Fruit fly (Drosophila melanogaster) whole organism, adult: Measurements from ENCODE around the gene AsnS.
A peak's percentile ranks its signal among the peaks of the same experiment; 100 is the strongest.

Experiments
- CG11617 ChIP-seq: fragments of 200-800 bp; sonication (Bioruptor generic); optimal IDR thresholded peaks from 2 replicates; lab custom pipeline; 2017; ENCODE audit warnings: mild to moderate bottlenecking, missing biosample characterization, missing genetic modification reagents, missing genetic modification characterization
- CG12768 ChIP-seq: fragments of 200-800 bp; sonication (Bioruptor generic); optimal IDR thresholded peaks from 2 replicates; lab custom pipeline; 2017; ENCODE audit warnings: missing biosample characterization, missing genetic modification characterization, mild to moderate bottlenecking, moderate library complexity, missing genetic modification reagents
- CG14711 ChIP-seq: fragments of 200-800 bp; sonication (Bioruptor generic); optimal IDR thresholded peaks from 2 replicates; lab custom pipeline; 2018; ENCODE audit warnings: missing biosample characterization, mild to moderate bottlenecking, missing genetic modification characterization, moderate library complexity
- CG1620 ChIP-seq: fragments of 200-800 bp; sonication (Bioruptor generic); optimal IDR thresholded peaks from 2 replicates; lab custom pipeline; 2016; ENCODE audit warnings: missing biosample characterization, missing genetic modification characterization
- CG33017 ChIP-seq: fragments of 200-800 bp; sonication (Bioruptor generic); optimal IDR thresholded peaks from 2 replicates; lab custom pipeline; 2018; ENCODE audit warnings: missing biosample characterization, mild to moderate bottlenecking, missing genetic modification characterization, moderate library complexity
- CG5204 ChIP-seq: fragments of 200-800 bp; sonication (Bioruptor generic); optimal IDR thresholded peaks from 2 replicates; lab custom pipeline; 2016; ENCODE audit warnings: missing biosample characterization, missing genetic modification characterization
- CG7045 ChIP-seq: fragments of 200-800 bp; sonication (Bioruptor generic); optimal IDR thresholded peaks from 2 replicates; lab custom pipeline; 2017; ENCODE audit warnings: missing biosample characterization, mild to moderate bottlenecking, missing genetic modification characterization
- CG7101 ChIP-seq: fragments of 200-800 bp; sonication (Bioruptor generic); optimal IDR thresholded peaks from 2 replicates; lab custom pipeline; 2018; ENCODE audit warnings: missing biosample characterization, mild to moderate bottlenecking, missing genetic modification characterization, moderate library complexity
- Clk ChIP-seq: fragments of 200-800 bp; sonication (Bioruptor generic); optimal IDR thresholded peaks from 2 replicates; lab custom pipeline; 2017; ENCODE audit warnings: missing biosample characterization, missing genetic modification characterization
- Crg-1 ChIP-seq: fragments of 200-800 bp; sonication (Bioruptor generic); optimal IDR thresholded peaks from 2 replicates; lab custom pipeline; 2016; ENCODE audit warnings: missing biosample characterization, missing genetic modification characterization
- Hr96 ChIP-seq: fragments of 200-800 bp; sonication (Bioruptor generic); optimal IDR thresholded peaks from 2 replicates; lab custom pipeline; 2016; ENCODE audit warnings: missing biosample characterization, missing genetic modification characterization
- Mnt ChIP-seq: fragments of 200-800 bp; sonication (Bioruptor generic); optimal IDR thresholded peaks from 2 replicates; lab custom pipeline; 2016; ENCODE audit warnings: missing biosample characterization, mild to moderate bottlenecking, missing genetic modification characterization
- bab1 ChIP-seq: fragments of 200-800 bp; sonication (Bioruptor generic); optimal IDR thresholded peaks from 3 replicates; lab custom pipeline; 2019; ENCODE audit warnings: missing biosample characterization, mild to moderate bottlenecking, missing genetic modification characterization, moderate library complexity
- cic ChIP-seq: fragments of 200-800 bp; sonication (Bioruptor generic); optimal IDR thresholded peaks from 2 replicates; lab custom pipeline; 2017; ENCODE audit warnings: missing biosample characterization, mild to moderate bottlenecking, missing genetic modification characterization, moderate library complexity
- cnc ChIP-seq, 2 experiments: fragments of >200 bp; optimal IDR thresholded peaks; 2 replicates each; lab custom pipeline; 2017
- kay ChIP-seq: fragments of 200-800 bp; sonication (Bioruptor generic); peaks from one replicate; lab custom pipeline; 2016; ENCODE audit warnings: missing biosample characterization, missing genetic modification characterization, borderline replicate concordance
- ovo ChIP-seq: fragments of 200-800 bp; sonication (Bioruptor generic); optimal IDR thresholded peaks from 2 replicates; lab custom pipeline; 2016; ENCODE audit warnings: missing biosample characterization, missing genetic modification characterization
- pad ChIP-seq: fragments of 200-800 bp; sonication (Bioruptor generic); optimal IDR thresholded peaks from 3 replicates; lab custom pipeline; 2017; ENCODE audit warnings: missing biosample characterization, missing genetic modification characterization, mild to moderate bottlenecking, moderate library complexity, missing genetic modification reagents
- tj ChIP-seq: fragments of 200-800 bp; sonication (Bioruptor generic); optimal IDR thresholded peaks from 3 replicates; lab custom pipeline; 2017; ENCODE audit warnings: missing biosample characterization, mild to moderate bottlenecking, missing genetic modification characterization, moderate library complexity
- toe ChIP-seq: fragments of 200-800 bp; sonication (Bioruptor generic); optimal IDR thresholded peaks from 2 replicates; lab custom pipeline; 2016; ENCODE audit warnings: missing biosample characterization, missing genetic modification characterization

Gene AsnS

DNA sequence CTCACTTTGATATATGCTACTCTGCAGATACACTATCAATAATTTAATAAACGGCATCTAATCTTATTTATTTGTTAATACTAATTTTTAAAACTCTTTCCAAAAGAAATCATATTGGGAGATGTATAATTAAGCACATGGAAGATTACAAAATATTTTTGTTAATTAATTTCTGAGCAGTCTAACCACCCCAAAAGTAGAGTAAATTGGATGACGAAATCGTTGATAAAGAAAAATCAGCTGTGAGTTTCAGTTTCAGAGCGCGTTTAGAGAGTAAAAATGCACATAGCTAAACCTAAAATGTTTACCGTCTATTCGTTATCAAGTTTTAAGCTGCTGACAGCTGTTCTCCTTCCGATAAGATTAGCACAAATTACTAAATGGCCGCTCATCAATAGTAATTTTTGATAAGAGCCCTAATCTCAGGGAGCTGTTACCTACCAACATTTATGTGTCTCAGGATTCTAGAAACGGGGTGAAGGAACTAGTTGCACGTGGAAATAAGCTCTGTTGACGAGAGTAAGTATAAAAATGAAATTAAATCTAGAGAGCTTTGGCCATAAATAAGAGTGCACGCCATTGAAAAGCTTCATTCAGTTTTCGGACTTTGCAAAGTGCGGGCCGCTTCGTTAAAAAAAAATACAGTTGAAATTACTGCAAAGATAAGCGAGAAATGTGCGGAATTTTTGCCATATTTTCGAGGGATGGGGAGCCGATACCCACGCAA lies at the start of gene AsnS, which contains the start of gene chb:
TSS of gene AsnS (plus strand) at position 592 of the 727 bp plus-strand sequence.
TSS of gene chb (plus strand) at position 327 of the 727 bp plus-strand sequence.
- TF ChIP-seq CG14711 (tag; lab: Kevin White, UChicago) (peak; percentile 90), CG7045 (peak; percentile 43), ovo (peak; percentile 69), CG11617 (peak; percentile 42), tj (GFP tag; lab: Kevin White, UChicago) (peak; percentile 86), bab1 (GFP tag; lab: Kevin White, UChicago) (peak; percentile 93), CG7101 (peak; percentile 89), kay (GFP tag; lab: Kevin White, UChicago) (peak; percentile 91), toe (no peak), cnc (optimal IDR thresholded peaks at IDR 0.05; lab: Kevin White, UChicago) (no peak), Mnt (GFP tag; lab: Kevin White, UChicago) (peak; percentile 92), cic (GFP tag; lab: Kevin White, UChicago) (peak; percentile 94), CG5204 (GFP tag; lab: Kevin White, UChicago) (no peak), Crg-1 (no peak), CG33017 (tag; lab: Kevin White, UChicago) (peak; percentile 91), CG12768 (GFP tag; lab: Kevin White, UChicago) (peak; percentile 28), CG1620 (GFP tag; lab: Kevin White, UChicago) (no peak), Clk (GFP tag; lab: Kevin White, UChicago) (no peak)

DNA sequence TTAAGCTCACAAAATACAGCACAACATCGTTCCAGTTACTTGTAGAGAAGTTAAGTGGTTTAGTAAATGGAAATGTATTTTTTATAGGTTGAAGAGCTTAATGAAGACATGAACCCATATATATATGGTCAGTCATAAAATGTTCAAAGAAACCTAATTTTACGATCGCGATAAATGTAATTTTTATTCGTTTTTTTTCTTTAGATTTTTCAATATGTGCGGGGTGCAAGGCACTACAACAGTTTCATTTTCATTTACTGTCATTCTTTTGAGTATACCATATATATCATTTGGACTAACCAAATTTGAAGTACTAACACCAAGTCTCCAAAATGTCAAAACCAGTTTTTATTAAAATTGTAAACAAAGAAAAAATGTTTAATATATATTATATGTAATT lies 49.5 kb upstream of the AsnS start, which contains the start of gene CG33284:
TSS of gene CG33284 (plus strand) at position 301 of the 400 bp plus-strand sequence.
- TF ChIP-seq CG5204 (GFP tag; lab: Kevin White, UChicago) (no peak), cnc (optimal IDR thresholded peaks at IDR 0.05; lab: Kevin White, UChicago) (no peak), CG11617 (no peak), kay (GFP tag; lab: Kevin White, UChicago) (no peak), bab1 (GFP tag; lab: Kevin White, UChicago) (no peak), CG7045 (no peak), CG7101 (no peak), CG12768 (GFP tag; lab: Kevin White, UChicago) (no peak), Hr96 (no peak), CG33017 (tag; lab: Kevin White, UChicago) (no peak), ovo (no peak), cic (GFP tag; lab: Kevin White, UChicago) (no peak), pad (GFP tag; lab: Kevin White, UChicago) (no peak), tj (GFP tag; lab: Kevin White, UChicago) (no peak), toe (no peak), CG1620 (GFP tag; lab: Kevin White, UChicago) (no peak)

DNA sequence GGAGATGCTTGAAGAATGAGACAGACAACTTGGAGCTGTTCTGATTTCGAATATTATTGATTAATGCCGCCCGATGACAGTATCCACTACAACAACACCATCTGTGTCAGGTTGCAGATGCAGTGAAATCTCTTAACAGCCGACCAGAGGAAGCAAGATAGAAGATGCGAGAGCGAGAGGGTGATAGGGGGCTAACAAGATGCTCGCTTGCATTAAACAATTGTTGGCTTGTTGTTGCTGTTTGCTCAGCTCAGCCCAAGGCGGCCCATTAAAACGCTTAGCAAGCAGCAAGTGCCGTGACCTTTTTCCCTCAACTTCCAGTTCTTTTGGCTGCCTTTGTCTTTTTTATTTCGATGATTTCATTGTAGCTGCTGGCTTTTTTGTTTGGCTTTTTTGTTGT lies 43.2 kb upstream of the AsnS start:
- TF ChIP-seq tj (GFP tag; lab: Kevin White, UChicago) (peak; percentile 63), CG5204 (GFP tag; lab: Kevin White, UChicago) (no peak), CG7045 (no peak), CG11617 (no peak)

DNA sequence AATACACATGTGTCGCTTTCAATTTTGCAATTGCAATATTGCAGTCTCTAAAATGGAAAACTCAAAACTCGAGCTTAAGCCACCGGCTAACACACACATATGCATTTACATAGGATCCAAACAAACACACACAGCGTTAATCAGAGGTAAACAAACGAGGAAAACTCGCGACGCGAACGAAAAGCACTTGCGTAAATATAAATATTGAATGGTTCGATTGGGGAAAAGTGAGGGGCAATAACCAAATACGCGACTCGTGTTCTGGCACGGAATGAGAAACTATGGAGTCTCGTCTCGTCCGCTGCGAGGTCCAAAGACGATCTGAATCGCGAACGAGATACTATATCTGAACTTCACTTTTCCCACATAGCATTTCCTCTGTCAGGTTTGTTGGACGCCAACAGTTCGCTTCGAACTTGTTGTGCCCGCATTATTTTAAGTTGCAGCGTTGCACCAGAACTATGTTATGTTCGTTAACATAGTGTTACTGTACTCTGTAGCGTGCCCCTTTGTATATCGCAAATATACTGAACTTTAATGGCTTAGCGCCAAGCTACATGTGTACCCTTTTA lies 42.0 kb upstream of the AsnS start, which contains the start of gene ko:
TSS of gene ko (minus strand) at position 321 of the 572 bp plus-strand sequence.
- peak; percentile 19 for TF ChIP-seq tj (GFP tag; lab: Kevin White, UChicago)
- no peak for TF ChIP-seq Crg-1
- peak; percentile 34 for TF ChIP-seq kay (GFP tag; lab: Kevin White, UChicago)

DNA sequence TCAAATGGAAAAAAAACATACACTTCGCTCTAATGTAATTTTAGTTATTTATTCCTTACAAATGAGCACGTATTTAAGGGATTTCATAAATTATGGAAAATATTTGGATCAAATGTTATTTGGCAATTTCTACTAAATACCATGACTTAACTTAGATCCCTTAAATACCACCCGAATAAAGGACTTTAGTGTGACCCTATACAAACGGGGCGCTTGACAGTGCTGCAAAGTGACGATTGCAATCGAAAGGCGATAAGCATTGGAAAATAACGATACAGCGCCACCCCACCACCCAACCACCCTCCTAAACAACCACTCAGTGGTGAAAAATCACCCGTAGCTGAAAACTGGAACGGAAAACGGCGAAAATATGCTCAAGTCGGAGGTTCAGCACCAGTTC lies 41.5 kb upstream of the AsnS start, which contains the start of gene ICA69:
TSS of gene ICA69 (plus strand) at position 20 of the 400 bp plus-strand sequence.
- TF ChIP-seq CG7045 (no peak), CG33017 (tag; lab: Kevin White, UChicago) (no peak), cic (GFP tag; lab: Kevin White, UChicago) (no peak), Mnt (GFP tag; lab: Kevin White, UChicago) (no peak), CG5204 (GFP tag; lab: Kevin White, UChicago) (no peak), CG7101 (no peak), Clk (GFP tag; lab: Kevin White, UChicago) (no peak), bab1 (GFP tag; lab: Kevin White, UChicago) (no peak), CG12768 (GFP tag; lab: Kevin White, UChicago) (no peak), pad (GFP tag; lab: Kevin White, UChicago) (no peak), Crg-1 (no peak), toe (no peak)

DNA sequence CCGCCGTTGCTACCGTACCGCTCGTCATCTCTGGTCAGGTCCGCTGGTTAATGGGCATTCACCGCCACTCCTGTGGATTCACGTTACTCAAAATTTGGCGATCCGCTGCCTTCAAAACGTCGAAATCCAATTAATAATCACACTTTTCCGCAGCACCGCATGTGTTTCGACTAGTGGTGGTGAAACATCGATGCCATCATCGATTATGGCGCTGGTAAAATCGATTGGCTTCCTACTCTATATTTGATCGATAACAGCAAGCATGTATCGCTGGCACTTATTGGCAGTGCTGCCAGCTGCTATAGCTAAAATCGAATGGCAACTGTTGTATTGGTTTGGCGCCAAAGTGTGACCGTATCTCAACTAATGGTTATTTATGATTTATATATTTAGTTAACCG lies 37.1 kb upstream of the AsnS start:
- TF ChIP-seq tj (GFP tag; lab: Kevin White, UChicago) (peak; percentile 5), Crg-1 (no peak), Clk (GFP tag; lab: Kevin White, UChicago) (no peak), CG12768 (GFP tag; lab: Kevin White, UChicago) (no peak), bab1 (GFP tag; lab: Kevin White, UChicago) (peak; percentile 62), CG33017 (tag; lab: Kevin White, UChicago) (no peak), CG7101 (peak; percentile 53), cic (GFP tag; lab: Kevin White, UChicago) (peak; percentile 21), ovo (peak; percentile 44), Hr96 (peak; percentile 22), CG14711 (tag; lab: Kevin White, UChicago) (peak; percentile 20), pad (GFP tag; lab: Kevin White, UChicago) (peak; percentile 15), Mnt (GFP tag; lab: Kevin White, UChicago) (peak; percentile 93), kay (GFP tag; lab: Kevin White, UChicago) (peak; percentile 60), CG1620 (GFP tag; lab: Kevin White, UChicago) (peak; percentile 18), toe (peak; percentile 66)
